Fruit fly (Drosophila melanogaster): Measurements from ENCODE around the gene mtg.

The mtg gene

dm6 chr3R:8233864-8234263 is 16.4 kb upstream of the mtg start (continued):
- TF ChIP-seq D (optimal IDR thresholded peaks at IDR 0.05) (no peak), D (GFP tag; optimal IDR thresholded peaks at IDR 0.05) (peak; percentile 28), gem (tag; optimal IDR thresholded peaks at IDR 0.05) (peak; percentile 61), rib (GFP tag; IDR thresholded peaks at IDR 0.05) (no peak), YL-1 (GFP tag; optimal IDR thresholded peaks at IDR 0.05) (no peak), CG6791 (GFP tag; IDR thresholded peaks at IDR 0.05; ENCODE audit: partially characterized antibody) (no peak), CG8478 (optimal IDR thresholded peaks at IDR 0.05) (no peak), gt (GFP tag; IDR thresholded peaks at IDR 0.05) (no peak), CG16813 (GFP tag; IDR thresholded peaks at IDR 0.05; ENCODE audit: partially characterized antibody) (no peak), CG10431 (GFP tag; optimal IDR thresholded peaks at IDR 0.05) (no peak), CG2712 (tag; optimal IDR thresholded peaks at IDR 0.05) (peak; percentile 45), stwl (tag; optimal IDR thresholded peaks at IDR 0.05) (no peak), CG11456 (GFP tag; IDR thresholded peaks at IDR 0.05) (no peak), CG10462 (GFP tag; optimal IDR thresholded peaks at IDR 0.05) (no peak), Fer1 (GFP tag; optimal IDR thresholded peaks at IDR 0.05) (no peak), yki (optimal IDR thresholded peaks at IDR 0.05) (no peak), NC2β (GFP tag; optimal IDR thresholded peaks at IDR 0.05) (no peak), CG42726 (GFP tag; IDR thresholded peaks at IDR 0.05; ENCODE audit: partially characterized antibody) (no peak), ERR (GFP tag; optimal IDR thresholded peaks at IDR 0.05) (no peak), CHES-1-like (GFP tag; optimal IDR thresholded peaks at IDR 0.05) (no peak), CG16779 (GFP tag; IDR thresholded peaks at IDR 0.05) (no peak), CG4282 (GFP tag; optimal IDR thresholded peaks at IDR 0.05) (no peak), E2f2 (GFP tag; IDR thresholded peaks at IDR 0.05) (no peak), CG11723 (GFP tag; optimal IDR thresholded peaks at IDR 0.05) (no peak), Opbp (GFP tag; IDR thresholded peaks at IDR 0.05; ENCODE audit: partially characterized antibody) (no peak), trh (GFP tag; optimal IDR thresholded peaks at IDR 0.05) (no peak), phol (tag; optimal IDR thresholded peaks at IDR 0.05) (peak; percentile 43), Rfx (GFP tag; IDR thresholded peaks at IDR 0.05) (no peak), Hr39 (optimal IDR thresholded peaks at IDR 0.05) (no peak), Gsc (GFP tag; IDR thresholded peaks at IDR 0.05) (no peak), Dfd (GFP tag; optimal IDR thresholded peaks at IDR 0.05) (no peak), CG9215 (GFP tag; IDR thresholded peaks at IDR 0.05) (no peak), CG2875 (GFP tag; optimal IDR thresholded peaks at IDR 0.05) (peak; percentile 17), CG3163 (GFP tag; optimal IDR thresholded peaks at IDR 0.05) (no peak), CG17802 (tag; optimal IDR thresholded peaks at IDR 0.05) (no peak), CG6272 (GFP tag; IDR thresholded peaks at IDR 0.05) (no peak), Bgb (GFP tag; IDR thresholded peaks at IDR 0.05; ENCODE audit: partially characterized antibody) (no peak), scrt (GFP tag; optimal IDR thresholded peaks at IDR 0.05) (no peak), dmrt99B (tag; optimal IDR thresholded peaks at IDR 0.05) (no peak), CG31365 (tag; optimal IDR thresholded peaks at IDR 0.05) (no peak), BtbVII (GFP tag; optimal IDR thresholded peaks at IDR 0.05) (no peak), BEAF-32 (GFP tag; optimal IDR thresholded peaks at IDR 0.05) (no peak), CG12744 (GFP tag; optimal IDR thresholded peaks at IDR 0.05) (no peak), gro (GFP tag; optimal IDR thresholded peaks at IDR 0.05) (no peak), Lim3 (GFP tag; IDR thresholded peaks at IDR 0.05) (no peak), B-H2 (GFP tag; optimal IDR thresholded peaks at IDR 0.05) (no peak), CG3847 (GFP tag; IDR thresholded peaks at IDR 0.05) (no peak), cad (GFP tag; optimal IDR thresholded peaks at IDR 0.05) (no peak), CG6683 (GFP tag; optimal IDR thresholded peaks at IDR 0.05) (no peak), PHDP (tag; optimal IDR thresholded peaks at IDR 0.05) (peak; percentile 13), CG12659 (GFP tag; optimal IDR thresholded peaks at IDR 0.05) (no peak), twi (tag; optimal IDR thresholded peaks at IDR 0.05) (no peak), Ravus (GFP tag; IDR thresholded peaks at IDR 0.05) (no peak)

All from whole organism, embryonic.